Fruit fly (Drosophila melanogaster) whole organism, wandering third instar larva: ENCODE measurements around the gene RhoGAP5A.
A peak's percentile ranks its signal among the peaks of the same experiment; 100 is the strongest.

Experiments
- Abd-B ChIP-seq: fragments of >200 bp; optimal IDR thresholded peaks from 2 replicates; lab custom pipeline; 2017; ENCODE audit warnings: missing biosample characterization, missing genetic modification characterization
- CG32264 ChIP-seq: fragments of 200-800 bp; sonication (Bioruptor generic); optimal IDR thresholded peaks from 2 replicates; lab custom pipeline; 2016; ENCODE audit warnings: missing biosample characterization, missing genetic modification characterization
- CG9705 ChIP-seq: fragments of 200-800 bp; sonication (Bioruptor generic); optimal IDR thresholded peaks from 2 replicates; lab custom pipeline; 2018; ENCODE audit warnings: missing biosample characterization, mild to moderate bottlenecking, missing genetic modification characterization
- CrebA ChIP-seq: fragments of 200-800 bp; sonication (Bioruptor generic); optimal IDR thresholded peaks from 2 replicates; lab custom pipeline; 2016; ENCODE audit warnings: missing biosample characterization, mild to moderate bottlenecking, missing genetic modification characterization, borderline replicate concordance
- Dfd ChIP-seq: fragments of >200 bp; optimal IDR thresholded peaks from 2 replicates; lab custom pipeline; 2017; ENCODE audit warnings: missing biosample characterization, missing genetic modification characterization
- Dif ChIP-seq: fragments of 200-275, 200-300 bp; sonication (Bioruptor generic); optimal IDR thresholded peaks from 2 replicates; lab custom pipeline; 2018; ENCODE audit warnings: missing biosample characterization, missing genetic modification characterization; ENCODE audit not compliant: partially characterized antibody
- GATAd ChIP-seq: sonication (Bioruptor generic); optimal IDR thresholded peaks from 2 replicates; lab custom pipeline; 2016; ENCODE audit warnings: missing biosample characterization, missing genetic modification characterization
- HLH106 ChIP-seq: fragments of 200-800 bp; optimal IDR thresholded peaks from 3 replicates; lab custom pipeline; 2019; ENCODE audit warnings: missing biosample characterization, mild to moderate bottlenecking, missing genetic modification characterization, moderate library complexity
- Hnf4 ChIP-seq: fragments of 200-800 bp; sonication (Bioruptor generic); optimal IDR thresholded peaks from 2 replicates; lab custom pipeline; 2016; ENCODE audit warnings: missing biosample characterization, mild to moderate bottlenecking, missing genetic modification characterization
- Hr78 ChIP-seq: fragments of >200 bp; optimal IDR thresholded peaks from 2 replicates; lab custom pipeline; 2017; ENCODE audit warnings: missing biosample characterization, missing genetic modification characterization
- Hr83 ChIP-seq: fragments of 200-300 bp; sonication (Bioruptor generic); optimal IDR thresholded peaks from 2 replicates; lab custom pipeline; 2016; ENCODE audit warnings: missing biosample characterization, mild to moderate bottlenecking, missing genetic modification characterization, moderate library complexity; ENCODE audit not compliant: poor library complexity, severe bottlenecking
- Jra ChIP-seq: sonication (Bioruptor generic); optimal IDR thresholded peaks from 2 replicates; lab custom pipeline; 2016; ENCODE audit warnings: missing biosample characterization, missing genetic modification characterization
- Mio ChIP-seq: sonication (Bioruptor generic); optimal IDR thresholded peaks from 2 replicates; lab custom pipeline; 2016; ENCODE audit warnings: missing biosample characterization, missing genetic modification characterization
- Myc ChIP-seq: fragments of >200 bp; optimal IDR thresholded peaks from 2 replicates; lab custom pipeline; 2017
- N ChIP-seq: fragments of >200 bp; optimal IDR thresholded peaks from 2 replicates; lab custom pipeline; 2018; ENCODE audit warnings: missing biosample characterization, missing external identifiers, missing genetic modification characterization
- OdsH ChIP-seq: fragments of 200-800 bp; sonication (Bioruptor generic); optimal IDR thresholded peaks from 2 replicates; lab custom pipeline; 2016; ENCODE audit warnings: missing biosample characterization, mild to moderate bottlenecking, missing genetic modification characterization
- Rel ChIP-seq, 2 experiments: fragments of 200-800 bp; sonication (Bioruptor generic) in 1 of 2; optimal IDR thresholded peaks; 2 replicates in 1 of 2; 3 replicates in 1 of 2; lab custom pipeline; 2016 to 2019; ENCODE audit warnings: mild to moderate bottlenecking in 2 of 2, missing biosample characterization in 2 of 2, missing genetic modification characterization in 2 of 2, moderate library complexity in 1 of 2
- Sp1 ChIP-seq: fragments of 200-800 bp; sonication (Bioruptor generic); optimal IDR thresholded peaks from 3 replicates; lab custom pipeline; 2019; ENCODE audit warnings: missing biosample characterization, mild to moderate bottlenecking, missing genetic modification characterization, moderate library complexity
- Vsx2 ChIP-seq: fragments of 200-300, 225-300 bp; sonication (Bioruptor generic); optimal IDR thresholded peaks from 2 replicates; lab custom pipeline; 2018; ENCODE audit warnings: missing biosample characterization, missing genetic modification characterization; ENCODE audit not compliant: partially characterized antibody
- br ChIP-seq: fragments of 200-800 bp; sonication (Bioruptor generic); optimal IDR thresholded peaks from 2 replicates; lab custom pipeline; 2016; ENCODE audit warnings: missing biosample characterization, missing genetic modification characterization
- brk ChIP-seq: fragments of 200-800 bp; sonication (Bioruptor generic); optimal IDR thresholded peaks from 2 replicates; lab custom pipeline; 2016; ENCODE audit warnings: missing biosample characterization, mild to moderate bottlenecking, missing genetic modification characterization
- dl ChIP-seq, 2 experiments: fragments of 175-275, 200-275 bp in 1 of 2; fragments of 200-275 bp in 1 of 2; sonication (Bioruptor generic); optimal IDR thresholded peaks; lab custom pipeline; 2018; ENCODE audit warnings: mild to moderate bottlenecking in 2 of 2, missing biosample characterization in 2 of 2, missing genetic modification characterization in 2 of 2, moderate library complexity in 2 of 2; ENCODE audit not compliant: partially characterized antibody in 2 of 2, insufficient read depth in 1 of 2
- dmrt93B ChIP-seq: fragments of 200-800 bp; sonication (Bioruptor generic); optimal IDR thresholded peaks from 2 replicates; lab custom pipeline; 2018; ENCODE audit warnings: missing biosample characterization, mild to moderate bottlenecking, missing genetic modification characterization
- dsf ChIP-seq: sonication (Bioruptor generic); optimal IDR thresholded peaks from 2 replicates; lab custom pipeline; 2016; ENCODE audit warnings: missing biosample characterization, missing genetic modification characterization, borderline replicate concordance
- ey ChIP-seq: fragments of 200-800 bp; sonication (Bioruptor generic); optimal IDR thresholded peaks from 2 replicates; lab custom pipeline; 2016; ENCODE audit warnings: missing biosample characterization, missing genetic modification characterization
- foxo ChIP-seq, 2 experiments: fragments of 200-800 bp; sonication (Bioruptor generic); optimal IDR thresholded peaks; 2 replicates in 1 of 2; 3 replicates in 1 of 2; lab custom pipeline; 2016 to 2017; ENCODE audit warnings: missing biosample characterization in 2 of 2, missing genetic modification characterization in 2 of 2
- fru ChIP-seq: fragments of 200-800 bp; sonication (Bioruptor generic); optimal IDR thresholded peaks from 3 replicates; lab custom pipeline; 2016; ENCODE audit warnings: missing biosample characterization, mild to moderate bottlenecking, missing genetic modification characterization
- h ChIP-seq: fragments of 200-800 bp; sonication (Bioruptor generic); optimal IDR thresholded peaks from 3 replicates; lab custom pipeline; 2016; ENCODE audit warnings: missing biosample characterization, mild to moderate bottlenecking, missing genetic modification characterization
- jim ChIP-seq: fragments of 175-275, 200-325 bp; sonication (Bioruptor generic); optimal IDR thresholded peaks from 2 replicates; lab custom pipeline; 2016; ENCODE audit warnings: missing biosample characterization, mild to moderate bottlenecking, missing genetic modification characterization
- lola ChIP-seq: fragments of >200 bp; optimal IDR thresholded peaks from 2 replicates; lab custom pipeline; 2017; ENCODE audit warnings: missing biosample characterization, missing genetic modification characterization
- pan ChIP-seq: fragments of >200 bp; optimal IDR thresholded peaks from 2 replicates; lab custom pipeline; 2017
- psq ChIP-seq: fragments of 200-800 bp; sonication (Bioruptor generic); optimal IDR thresholded peaks from 3 replicates; lab custom pipeline; 2017; ENCODE audit warnings: missing biosample characterization, mild to moderate bottlenecking, missing genetic modification characterization, moderate library complexity
- rgr ChIP-seq: fragments of 200-800 bp; sonication (Bioruptor generic); optimal IDR thresholded peaks from 3 replicates; lab custom pipeline; 2016; ENCODE audit warnings: missing biosample characterization, mild to moderate bottlenecking, missing genetic modification characterization
- sage ChIP-seq: fragments of 200-800 bp; sonication (Bioruptor generic); optimal IDR thresholded peaks from 2 replicates; lab custom pipeline; 2016; ENCODE audit warnings: missing biosample characterization, mild to moderate bottlenecking, missing genetic modification characterization
- sv ChIP-seq: fragments of 200-800 bp; sonication (Bioruptor generic); optimal IDR thresholded peaks from 3 replicates; lab custom pipeline; 2016; ENCODE audit warnings: missing biosample characterization, missing genetic modification characterization
- tai ChIP-seq: sonication (Bioruptor generic); optimal IDR thresholded peaks from 2 replicates; lab custom pipeline; 2016; ENCODE audit warnings: missing biosample characterization, missing genetic modification characterization
- usp ChIP-seq: fragments of >200 bp; optimal IDR thresholded peaks from 2 replicates; lab custom pipeline; 2017; ENCODE audit warnings: missing biosample characterization, missing genetic modification characterization
- woc ChIP-seq: sonication (Bioruptor generic); optimal IDR thresholded peaks from 2 replicates; lab custom pipeline; 2016; ENCODE audit warnings: missing biosample characterization, mild to moderate bottlenecking, missing genetic modification characterization

The RhoGAP5A gene

dm6 chrX:5618562-5618961, at the start of gene RhoGAP5A:
Gene RhoGAP5A (minus strand): TSS chrX:5618806.
- no peak for TF ChIP-seq CrebA (GFP tag; lab: Kevin White, UChicago)
- no peak for TF ChIP-seq brk (GFP tag; lab: Kevin White, UChicago)
- TF ChIP-seq pan (lab: Kevin White, UChicago) = no peak
- TF ChIP-seq sv = no peak
- TF ChIP-seq foxo (GFP tag; optimal IDR thresholded peaks at IDR 0.05; lab: Kevin White, UChicago) = no peak
- TF ChIP-seq Hr78 (GFP tag; lab: Kevin White, UChicago) = no peak
- no peak for TF ChIP-seq Hnf4 (GFP tag; lab: Kevin White, UChicago)
- TF ChIP-seq GATAd (GFP tag; lab: Kevin White, UChicago) = no peak
- no peak for TF ChIP-seq sage (GFP tag; lab: Kevin White, UChicago)
- no peak for TF ChIP-seq Abd-B (GFP tag; lab: Kevin White, UChicago)
- no peak for TF ChIP-seq ey
- TF ChIP-seq Dif (GFP tag; lab: Kevin White, UChicago) = no peak
- no peak for TF ChIP-seq woc (GFP tag; lab: Kevin White, UChicago)
- no peak for TF ChIP-seq dl (GFP tag; optimal IDR thresholded peaks at IDR 0.05; lab: Kevin White, UChicago; ENCODE audit: insufficient read depth in 1 of 2, partially characterized antibody in 2 of 2)
- TF ChIP-seq HLH106 = no peak
- no peak for TF ChIP-seq Vsx2 (GFP tag; lab: Kevin White, UChicago)

DNA sequence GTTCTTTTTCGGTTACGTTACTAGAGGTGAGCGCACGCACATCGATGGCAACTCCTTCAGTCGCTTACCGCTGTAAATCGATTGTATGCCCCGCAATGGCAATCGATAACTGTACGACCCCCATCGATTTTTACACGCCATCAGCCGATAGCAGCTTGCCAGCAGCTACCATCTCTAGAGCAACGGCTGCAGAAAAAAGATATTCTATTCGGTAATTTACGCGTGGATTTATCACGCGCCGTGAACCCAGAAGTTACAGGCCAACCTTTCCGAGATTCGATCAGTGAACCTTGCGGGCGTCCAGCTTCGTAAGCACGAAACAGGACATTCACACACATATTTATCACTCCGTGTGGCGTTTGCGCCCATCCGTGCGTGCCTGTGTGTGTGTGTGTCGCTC, 47.3 kb upstream of the RhoGAP5A start, which contains the start of the genes Sirt4 and CG4119:
TSS of gene Sirt4 (minus strand) at position 39 of the 400 bp plus-strand sequence.
TSS of gene CG4119 (plus strand) at position 151 of the 400 bp plus-strand sequence.
- TF ChIP-seq CG32264 (GFP tag; lab: Kevin White, UChicago) = no peak
- TF ChIP-seq rgr = peak; percentile 31
- no peak for TF ChIP-seq woc (GFP tag; lab: Kevin White, UChicago)
- no peak for TF ChIP-seq Mio (GFP tag; lab: Kevin White, UChicago)
- TF ChIP-seq psq (GFP tag; lab: Kevin White, UChicago) = no peak
- TF ChIP-seq dsf (GFP tag; lab: Kevin White, UChicago) = no peak
- TF ChIP-seq dmrt93B (GFP tag; lab: Kevin White, UChicago) = no peak
- TF ChIP-seq Jra (GFP tag; lab: Kevin White, UChicago) = peak; percentile 50
- TF ChIP-seq Abd-B (GFP tag; lab: Kevin White, UChicago) = no peak
- TF ChIP-seq fru (GFP tag; lab: Kevin White, UChicago) = no peak
- no peak for TF ChIP-seq brk (GFP tag; lab: Kevin White, UChicago)
- peak; percentile 76 for TF ChIP-seq Hr83 (GFP tag; lab: Kevin White, UChicago)
- peak; percentile 56 for TF ChIP-seq h
- TF ChIP-seq sage (GFP tag; lab: Kevin White, UChicago) = no peak
- TF ChIP-seq CrebA (GFP tag; lab: Kevin White, UChicago) = no peak
- no peak for TF ChIP-seq Vsx2 (GFP tag; lab: Kevin White, UChicago)
- TF ChIP-seq Sp1 = peak; percentile 18
- peak in 1 of 2 experiments; percentile 23 for TF ChIP-seq foxo (GFP tag; optimal IDR thresholded peaks at IDR 0.05; lab: Kevin White, UChicago)
- TF ChIP-seq CG9705 (GFP tag; lab: Kevin White, UChicago) = no peak
- TF ChIP-seq Hnf4 (GFP tag; lab: Kevin White, UChicago) = no peak
- no peak for TF ChIP-seq OdsH
- peak; percentile 2 for TF ChIP-seq br (GFP tag; lab: Kevin White, UChicago)
- no peak for TF ChIP-seq Dfd (GFP tag; lab: Kevin White, UChicago)
- no peak for TF ChIP-seq jim (GFP tag; lab: Kevin White, UChicago)
- TF ChIP-seq GATAd (GFP tag; lab: Kevin White, UChicago) = no peak
- TF ChIP-seq pan (lab: Kevin White, UChicago) = no peak
- TF ChIP-seq ey = no peak
- no peak for TF ChIP-seq dl (GFP tag; optimal IDR thresholded peaks at IDR 0.05; lab: Kevin White, UChicago; ENCODE audit: insufficient read depth in 1 of 2, partially characterized antibody in 2 of 2)
- TF ChIP-seq Hr78 (GFP tag; lab: Kevin White, UChicago) = no peak
- no peak for TF ChIP-seq tai (GFP tag; lab: Kevin White, UChicago)
- TF ChIP-seq usp (GFP tag; lab: Kevin White, UChicago) = no peak
- no peak for TF ChIP-seq lola (GFP tag; lab: Kevin White, UChicago)
- no peak for TF ChIP-seq Rel (GFP tag; optimal IDR thresholded peaks at IDR 0.05; lab: Kevin White, UChicago)
- TF ChIP-seq Rel (tag; optimal IDR thresholded peaks at IDR 0.05; lab: Kevin White, UChicago) = peak; percentile 73
- peak; percentile 32 for TF ChIP-seq N (GFP tag; lab: Kevin White, UChicago)
- TF ChIP-seq Myc (lab: Kevin White, UChicago) = no peak
- no peak for TF ChIP-seq Dif (GFP tag; lab: Kevin White, UChicago)
- no peak for TF ChIP-seq sv
- peak; percentile 11 for TF ChIP-seq HLH106
